Worm (Caenorhabditis elegans): ENCODE measurements around the gene rpt-3.

Gene rpt-3

DNA sequence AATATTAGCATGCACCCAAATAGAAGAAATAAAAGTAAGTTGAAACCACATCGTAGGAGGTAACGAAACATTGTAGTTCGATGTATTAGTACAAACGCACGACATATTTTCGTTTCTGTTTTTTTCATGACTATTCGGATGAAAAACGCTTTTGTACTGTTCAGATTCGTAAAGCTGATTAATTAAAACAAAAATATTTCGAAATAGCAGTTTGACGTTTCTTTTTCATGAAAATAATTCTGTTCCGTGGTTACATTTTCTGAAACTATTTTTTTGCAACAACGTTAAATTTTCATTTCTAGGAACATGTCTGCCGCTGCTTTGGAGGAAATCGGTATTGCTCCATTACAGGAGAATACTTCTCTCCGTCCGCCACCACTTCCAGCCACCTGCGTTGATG lies at the start of gene rpt-3:
rpt-3 (plus strand) TSS at position 301 of the 400 bp plus-strand sequence.
- TF ChIP-seq klf-2 (GFP tag; conservative IDR thresholded peaks at IDR 0.05): no peak
- no peak for TF ChIP-seq T22C8.4 (GFP tag; IDR thresholded peaks at IDR 0.05)
- TF ChIP-seq flt-1 (GFP tag; IDR thresholded peaks at IDR 0.05): no peak

DNA sequence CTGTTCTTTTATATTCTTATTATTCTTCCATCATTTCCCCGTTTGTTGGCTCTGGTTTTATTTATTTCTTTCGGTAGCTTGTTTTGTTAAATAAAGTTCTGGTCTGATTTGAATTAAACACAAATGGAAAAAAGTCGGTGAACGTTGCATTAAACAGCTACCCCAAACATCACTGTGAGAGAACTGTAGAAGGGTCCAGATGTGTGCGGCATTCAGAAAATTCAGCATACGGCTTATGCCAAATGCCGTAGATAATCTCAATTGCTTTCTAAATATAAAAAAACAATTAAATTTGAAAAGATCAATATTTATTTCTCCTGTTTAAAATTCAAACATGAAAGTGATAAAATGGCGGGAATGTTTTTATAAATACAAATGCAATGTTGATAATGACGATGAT lies 49.7 kb upstream of the rpt-3 start:
- TF ChIP-seq cog-1 (tag; optimal IDR thresholded peaks at IDR 0.05) (no peak), T22C8.4 (GFP tag; IDR thresholded peaks at IDR 0.05) (no peak), klf-2 (GFP tag; conservative IDR thresholded peaks at IDR 0.05) (no peak), med-1 (GFP tag; optimal IDR thresholded peaks at IDR 0.05; ENCODE audit: insufficient read depth) (no peak), ztf-29 (GFP tag; IDR thresholded peaks at IDR 0.05) (no peak), ztf-23 (GFP tag; IDR thresholded peaks at IDR 0.05) (no peak), tab-1 (GFP tag; IDR thresholded peaks at IDR 0.05) (no peak)

DNA sequence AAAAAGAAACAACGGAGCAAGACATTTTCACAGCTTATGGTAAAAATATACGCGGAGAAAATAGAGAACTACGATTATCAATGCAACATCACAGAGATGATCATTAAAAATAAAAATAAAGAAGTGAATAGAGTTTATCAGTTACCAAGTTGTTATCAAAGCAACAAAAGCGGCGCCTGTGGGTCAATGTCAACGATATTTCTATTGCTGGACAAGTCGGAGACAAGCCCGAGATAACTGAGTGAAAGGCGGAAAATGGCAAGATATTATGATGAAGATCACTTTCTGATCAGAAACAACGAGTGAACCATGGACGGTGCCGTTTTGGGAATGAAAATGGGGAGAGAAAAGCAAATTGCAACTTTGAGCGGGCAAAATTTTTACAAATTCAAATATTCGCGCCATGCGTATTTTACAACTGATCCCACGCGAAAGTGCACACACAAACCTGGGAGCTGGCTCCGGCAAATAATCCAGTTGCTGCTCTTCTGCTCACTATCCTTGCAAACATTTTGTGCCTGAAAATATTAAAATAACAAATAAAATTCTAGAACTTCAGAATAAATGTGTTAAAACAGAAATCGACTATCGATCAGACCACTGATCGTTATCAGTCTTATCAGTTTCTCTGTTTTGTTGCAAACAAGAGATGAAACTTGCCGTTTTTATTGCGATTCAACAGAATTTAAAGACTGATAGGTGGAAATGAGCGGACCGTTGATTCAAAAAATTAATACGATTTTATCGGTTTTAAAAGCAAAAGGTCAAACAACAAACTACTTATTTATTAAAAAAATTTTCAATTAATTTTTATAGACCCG lies 47.1 kb upstream of the rpt-3 start, which contains the start of gene mel-32:
mel-32 (minus strand) TSS at position 696 of the 821 bp plus-strand sequence.
- TF ChIP-seq ref-1 (GFP tag; conservative IDR thresholded peaks at IDR 0.05): no peak
- TF ChIP-seq med-1 (GFP tag; optimal IDR thresholded peaks at IDR 0.05; ENCODE audit: insufficient read depth): no peak
- TF ChIP-seq tab-1 (GFP tag; IDR thresholded peaks at IDR 0.05): no peak
- TF ChIP-seq cog-1 (tag; optimal IDR thresholded peaks at IDR 0.05): no peak
- no peak for TF ChIP-seq klf-2 (GFP tag; conservative IDR thresholded peaks at IDR 0.05)
- no peak for TF ChIP-seq ztf-29 (GFP tag; IDR thresholded peaks at IDR 0.05)
- no peak for TF ChIP-seq flt-1 (GFP tag; IDR thresholded peaks at IDR 0.05)
- no peak for TF ChIP-seq ztf-23 (GFP tag; IDR thresholded peaks at IDR 0.05)
- no peak for TF ChIP-seq T22C8.4 (GFP tag; IDR thresholded peaks at IDR 0.05)

DNA sequence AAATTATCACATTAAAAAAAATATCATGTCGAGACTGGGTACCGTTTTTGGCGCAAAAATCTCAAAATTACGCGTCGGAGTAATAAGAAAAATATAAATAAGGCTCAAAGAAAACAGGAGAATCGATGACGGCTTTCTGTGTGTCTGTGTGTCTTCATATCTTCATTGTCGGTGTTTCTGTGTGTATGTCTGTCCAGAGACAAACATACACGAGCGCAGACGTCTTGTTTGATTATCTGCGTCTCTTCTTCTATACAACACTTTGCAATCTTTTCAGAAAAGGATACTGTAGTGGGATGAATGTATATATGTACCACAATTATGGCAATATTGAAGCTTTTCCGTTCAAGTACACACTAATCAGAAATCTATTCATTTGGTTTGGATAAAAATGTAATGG lies 45.3 kb upstream of the rpt-3 start, which contains the start of gene C05D11.13:
C05D11.13 (minus strand) TSS at position 252 of the 400 bp plus-strand sequence.
- TF ChIP-seq tab-1 (GFP tag; IDR thresholded peaks at IDR 0.05) (no peak), med-1 (GFP tag; optimal IDR thresholded peaks at IDR 0.05; ENCODE audit: insufficient read depth) (no peak), klf-2 (GFP tag; conservative IDR thresholded peaks at IDR 0.05) (no peak), ztf-23 (GFP tag; IDR thresholded peaks at IDR 0.05) (no peak), T22C8.4 (GFP tag; IDR thresholded peaks at IDR 0.05) (no peak), flt-1 (GFP tag; IDR thresholded peaks at IDR 0.05) (no peak), ref-1 (GFP tag; conservative IDR thresholded peaks at IDR 0.05) (no peak), ztf-29 (GFP tag; IDR thresholded peaks at IDR 0.05) (no peak)

DNA sequence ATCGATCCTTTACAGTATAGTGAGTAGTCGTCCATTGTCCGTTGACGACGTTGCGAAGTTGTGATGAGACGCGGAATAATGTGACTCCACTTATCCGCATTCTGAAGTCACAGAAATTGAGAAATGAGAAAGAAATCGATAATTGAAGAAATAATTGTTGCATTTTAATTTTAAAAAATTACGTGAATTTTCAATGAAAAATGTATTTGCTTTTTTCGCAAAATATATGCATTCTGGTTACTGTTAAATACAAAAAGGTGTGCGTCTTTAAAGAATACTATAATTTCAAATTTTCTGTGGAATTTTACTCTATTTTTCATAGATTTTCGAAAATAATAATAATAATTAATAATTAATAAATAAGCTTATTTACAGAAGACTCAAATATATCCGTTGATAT lies 42.8 kb upstream of the rpt-3 start, which contains the start of gene let-721:
let-721 (minus strand) TSS at position 101 of the 400 bp plus-strand sequence.
- TF ChIP-seq T22C8.4 (GFP tag; IDR thresholded peaks at IDR 0.05) (no peak), ref-1 (GFP tag; conservative IDR thresholded peaks at IDR 0.05) (no peak), ztf-23 (GFP tag; IDR thresholded peaks at IDR 0.05) (no peak), ztf-29 (GFP tag; IDR thresholded peaks at IDR 0.05) (no peak), klf-2 (GFP tag; conservative IDR thresholded peaks at IDR 0.05) (no peak), cog-1 (tag; optimal IDR thresholded peaks at IDR 0.05) (no peak), tab-1 (GFP tag; IDR thresholded peaks at IDR 0.05) (no peak), flt-1 (GFP tag; IDR thresholded peaks at IDR 0.05) (no peak), med-1 (GFP tag; optimal IDR thresholded peaks at IDR 0.05; ENCODE audit: insufficient read depth) (no peak)

DNA sequence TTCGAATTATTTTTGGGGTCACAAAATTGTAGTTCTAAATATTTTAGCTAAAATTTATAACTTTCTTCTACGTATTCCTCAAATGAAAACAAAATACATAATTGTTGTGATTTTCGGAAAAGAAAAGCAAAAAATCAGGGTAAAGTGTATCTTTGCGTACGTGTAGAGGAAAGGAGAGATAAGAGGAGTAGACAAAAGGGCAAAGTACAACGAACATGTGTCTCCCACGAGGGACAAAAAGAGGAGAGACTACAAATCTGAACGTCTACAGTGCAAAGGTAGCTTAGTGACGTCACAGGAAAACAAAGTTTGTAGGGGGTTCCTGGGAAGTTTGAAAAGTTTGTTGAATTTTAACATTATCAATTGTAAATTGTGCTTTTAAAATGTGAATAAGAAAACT lies 42.1 kb upstream of the rpt-3 start:
- TF ChIP-seq cog-1 (tag; optimal IDR thresholded peaks at IDR 0.05) (no peak), ztf-23 (GFP tag; IDR thresholded peaks at IDR 0.05) (0 out of 2 replicates have a peak, but pooled peaks have one; percentile 13)

DNA sequence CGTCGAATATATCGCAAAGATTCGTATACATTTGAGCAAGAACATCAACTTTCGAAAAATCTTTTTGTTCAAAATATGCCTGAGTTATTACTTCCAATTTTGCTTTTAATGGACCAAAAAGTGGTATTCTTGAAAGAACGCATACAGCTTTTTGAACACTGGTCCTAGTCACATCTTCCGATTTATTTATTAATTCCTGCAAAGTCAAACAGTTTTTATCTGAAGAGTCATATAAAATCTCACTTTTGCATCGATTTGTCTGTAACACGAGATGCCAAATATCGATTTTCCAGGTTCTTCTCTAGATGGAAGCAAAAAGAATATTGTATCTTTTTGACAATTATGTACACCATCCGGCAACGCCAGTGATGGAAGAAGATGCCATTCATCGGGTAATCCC lies 39.7 kb upstream of the rpt-3 start:
- no peak for TF ChIP-seq klf-2 (GFP tag; conservative IDR thresholded peaks at IDR 0.05)
- no peak for TF ChIP-seq T22C8.4 (GFP tag; IDR thresholded peaks at IDR 0.05)
- TF ChIP-seq med-1 (GFP tag; optimal IDR thresholded peaks at IDR 0.05; ENCODE audit: insufficient read depth): no peak
- no peak for TF ChIP-seq ztf-29 (GFP tag; IDR thresholded peaks at IDR 0.05)
- TF ChIP-seq ref-1 (GFP tag; conservative IDR thresholded peaks at IDR 0.05): no peak
- TF ChIP-seq tab-1 (GFP tag; IDR thresholded peaks at IDR 0.05): no peak
- no peak for TF ChIP-seq ztf-23 (GFP tag; IDR thresholded peaks at IDR 0.05)
- TF ChIP-seq flt-1 (GFP tag; IDR thresholded peaks at IDR 0.05): no peak
- TF ChIP-seq cog-1 (tag; optimal IDR thresholded peaks at IDR 0.05): no peak

DNA sequence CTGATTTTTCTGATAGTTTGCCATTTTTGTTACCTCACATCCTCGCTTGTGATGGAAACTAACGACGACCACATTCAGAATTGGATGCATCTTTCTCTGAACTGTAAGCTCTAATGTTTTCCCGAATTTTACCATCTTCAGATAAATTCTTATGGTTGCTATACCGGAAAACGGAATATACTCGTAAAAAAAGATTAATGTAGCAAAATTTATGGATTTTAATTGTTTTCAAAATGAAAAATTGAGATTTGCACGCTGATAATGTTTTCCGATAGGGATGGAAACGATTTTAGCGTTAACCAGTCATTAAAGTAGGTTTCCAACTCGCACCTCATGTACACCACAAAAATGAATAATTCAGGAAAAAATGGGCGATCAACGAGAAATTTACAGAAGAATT lies 39.0 kb upstream of the rpt-3 start, which contains the start of gene T26A5.6:
T26A5.6 (minus strand) TSS at position 101 of the 400 bp plus-strand sequence.
- TF ChIP-seq ref-1 (GFP tag; conservative IDR thresholded peaks at IDR 0.05): no peak
- TF ChIP-seq tab-1 (GFP tag; IDR thresholded peaks at IDR 0.05): no peak
- TF ChIP-seq med-1 (GFP tag; optimal IDR thresholded peaks at IDR 0.05; ENCODE audit: insufficient read depth): no peak

DNA sequence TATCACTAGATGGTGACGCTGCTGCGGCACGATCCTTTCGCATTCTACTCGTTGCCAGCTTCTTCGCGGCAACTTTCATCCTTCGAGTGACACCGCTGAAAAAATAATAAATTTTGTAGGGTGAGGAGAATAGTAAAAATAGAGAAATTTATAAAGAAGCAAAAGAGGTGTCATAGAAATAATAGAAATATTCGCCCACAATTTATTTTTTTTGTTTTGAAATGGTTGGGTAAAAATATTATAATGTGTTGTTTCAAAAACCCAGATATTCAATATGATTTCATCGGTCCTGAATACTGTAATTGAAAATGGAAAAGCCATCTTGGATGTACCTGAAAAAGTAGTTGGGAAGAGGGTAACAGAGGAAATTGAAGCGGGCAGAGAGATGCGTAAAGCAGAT lies 37.3 kb upstream of the rpt-3 start, which contains the start of gene set-1:
set-1 (minus strand) TSS at position 101 of the 400 bp plus-strand sequence.
- TF ChIP-seq tab-1 (GFP tag; IDR thresholded peaks at IDR 0.05) (no peak), klf-2 (GFP tag; conservative IDR thresholded peaks at IDR 0.05) (no peak), T22C8.4 (GFP tag; IDR thresholded peaks at IDR 0.05) (no peak), ztf-23 (GFP tag; IDR thresholded peaks at IDR 0.05) (no peak), ref-1 (GFP tag; conservative IDR thresholded peaks at IDR 0.05) (no peak), ztf-29 (GFP tag; IDR thresholded peaks at IDR 0.05) (no peak), cog-1 (tag; optimal IDR thresholded peaks at IDR 0.05) (no peak), flt-1 (GFP tag; IDR thresholded peaks at IDR 0.05) (no peak), med-1 (GFP tag; optimal IDR thresholded peaks at IDR 0.05; ENCODE audit: insufficient read depth) (no peak)

DNA sequence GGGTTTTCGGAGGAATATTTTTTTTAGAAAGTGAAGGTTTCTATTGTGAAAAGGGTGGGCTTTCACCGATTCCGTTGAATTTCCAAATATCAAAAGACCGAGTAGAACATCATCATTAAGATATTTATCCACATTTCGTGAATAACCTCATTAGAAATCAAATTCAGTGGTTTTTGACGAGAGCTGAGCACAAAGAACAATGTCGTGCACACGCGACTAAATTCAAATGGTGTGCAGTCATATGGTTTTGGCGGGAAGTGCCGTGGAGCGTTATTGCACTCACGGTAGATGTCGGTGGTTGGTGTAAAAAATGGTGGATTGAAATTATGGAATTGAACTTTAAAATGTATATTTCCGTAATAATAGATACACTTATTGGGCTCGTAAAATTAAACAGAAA lies 36.9 kb upstream of the rpt-3 start:
- TF ChIP-seq tab-1 (GFP tag; IDR thresholded peaks at IDR 0.05) (no peak), klf-2 (GFP tag; conservative IDR thresholded peaks at IDR 0.05) (no peak), ztf-23 (GFP tag; IDR thresholded peaks at IDR 0.05) (no peak), ztf-29 (GFP tag; IDR thresholded peaks at IDR 0.05) (no peak), cog-1 (tag; optimal IDR thresholded peaks at IDR 0.05) (no peak), med-1 (GFP tag; optimal IDR thresholded peaks at IDR 0.05; ENCODE audit: insufficient read depth) (no peak), T22C8.4 (GFP tag; IDR thresholded peaks at IDR 0.05) (no peak), flt-1 (GFP tag; IDR thresholded peaks at IDR 0.05) (no peak)

Data from whole organism, midembryonic.